Worm (Caenorhabditis elegans) whole organism, mixed stage, embryonic: ENCODE data around the gene sri-34.

Experiments used
- elt-3 ChIP-seq: fragments of 150-350 bp; optimal IDR thresholded peaks from 2 replicates; lab custom pipeline; 2014; ENCODE audit warnings: missing biosample characterization, missing genetic modification characterization
- lin-13 ChIP-seq: fragments of 150-350 bp; optimal IDR thresholded peaks from 2 replicates; lab custom pipeline; 2014; ENCODE audit warnings: missing biosample characterization, missing genetic modification characterization
- lin-32 ChIP-seq: fragments of 200-800 bp; sonication (Bioruptor generic); optimal IDR thresholded peaks from 2 replicates; lab custom pipeline; 2018; ENCODE audit warnings: mild to moderate bottlenecking, missing genetic modification characterization, missing compliant biosample characterization
- mep-1 ChIP-seq: fragments of 150-350 bp; optimal IDR thresholded peaks from 2 replicates; lab custom pipeline; 2017; ENCODE audit warnings: missing biosample characterization, missing genetic modification reagents, missing genetic modification characterization, inconsistent platforms
- nhr-28 ChIP-seq: fragments of 150-350 bp; optimal IDR thresholded peaks from 2 replicates; lab custom pipeline; 2014; ENCODE audit warnings: missing biosample characterization, missing genetic modification characterization
- nhr-76 ChIP-seq: sonication (generic microtip); optimal IDR thresholded peaks from 2 replicates; lab custom pipeline; 2017; ENCODE audit warnings: missing biosample characterization, missing genetic modification characterization
- pha-4 ChIP-seq: fragments of 150-350 bp; optimal IDR thresholded peaks from 2 replicates; lab custom pipeline; 2018; ENCODE audit warnings: missing biosample characterization, missing genetic modification reagents, missing genetic modification characterization
- snpc-4 ChIP-seq: fragments of 150-350 bp; optimal IDR thresholded peaks from 2 replicates; lab custom pipeline; 2014; ENCODE audit warnings: missing biosample characterization, missing genetic modification characterization
- unc-62 ChIP-seq: fragments of 150-350 bp; optimal IDR thresholded peaks from 2 replicates; lab custom pipeline; 2014; ENCODE audit warnings: missing biosample characterization, missing genetic modification reagents, missing genetic modification characterization
- ztf-11 ChIP-seq: fragments of 150-350 bp; optimal IDR thresholded peaks from 2 replicates; lab custom pipeline; 2014; ENCODE audit warnings: missing biosample characterization, missing genetic modification characterization

ce11 chrII:3123206-3123605, 35.7 kb downstream of the sri-34 start, which contains the start of gene srh-71:
- TF ChIP-seq mep-1 (tag; lab: Kevin White, UChicago), result no peak
- no peak for TF ChIP-seq pha-4 (tag; lab: Kevin White, UChicago)
- no peak for TF ChIP-seq unc-62 (GFP tag; lab: Kevin White, UChicago)
- no peak for TF ChIP-seq lin-13
- TF ChIP-seq nhr-28 (tag; lab: Kevin White, UChicago), result no peak
- TF ChIP-seq elt-3 (tag; lab: Kevin White, UChicago), result no peak
- no peak for TF ChIP-seq lin-32 (GFP tag; lab: Kevin White, UChicago)
- TF ChIP-seq snpc-4 (tag; lab: Kevin White, UChicago), result no peak
- TF ChIP-seq nhr-76 (tag; lab: Kevin White, UChicago), result no peak
- no peak for TF ChIP-seq ztf-11 (tag; lab: Kevin White, UChicago)
